Fruit fly (Drosophila melanogaster) whole organism, embryonic: Measurements from ENCODE around the gene Dis3l2.
A peak's percentile ranks its signal among the peaks of the same experiment; 100 is the strongest.

Experiments
- Antp ChIP-seq: fragments of 200-800 bp; sonication (Bioruptor generic); optimal IDR thresholded peaks from 3 replicates; lab custom pipeline; 2016; ENCODE audit warnings: missing biosample characterization, missing genetic modification characterization
- Atf-2 ChIP-seq: fragments of 200-800 bp; sonication (Bioruptor generic); optimal IDR thresholded peaks from 2 replicates; lab custom pipeline; 2016; ENCODE audit warnings: missing biosample characterization, missing genetic modification characterization
- Awh ChIP-seq: fragments of 200-800 bp; sonication (Bioruptor generic); IDR thresholded peaks from 2 replicates; pipeline ENCODE4, ENCODE4 v1.3.6; 2022; ENCODE audit warnings: missing biosample characterization, missing genetic modification characterization
- CG11093 ChIP-seq: fragments of 200-800 bp; sonication (Bioruptor generic); IDR thresholded peaks from 3 replicates; pipeline ENCODE4 v1.3.6; 2022; ENCODE audit warnings: missing biosample characterization, missing genetic modification characterization
- CG11504 ChIP-seq: fragments of 200-800 bp; sonication (Bioruptor generic); optimal IDR thresholded peaks from 3 replicates; lab custom pipeline; 2019; ENCODE audit warnings: missing biosample characterization, mild to moderate bottlenecking, missing genetic modification characterization, moderate library complexity
- CG1233 ChIP-seq: fragments of 200-800 bp; sonication (Bioruptor generic); optimal IDR thresholded peaks from 4 replicates; lab custom pipeline; 2018; ENCODE audit warnings: missing biosample characterization, mild to moderate bottlenecking, missing genetic modification characterization
- CG12391 ChIP-seq: fragments of 200-800 bp; sonication (Bioruptor generic); optimal IDR thresholded peaks from 3 replicates; lab custom pipeline; 2018; ENCODE audit warnings: missing biosample characterization, mild to moderate bottlenecking, missing genetic modification characterization, moderate library complexity
- CG15073 ChIP-seq: fragments of 200-800 bp; sonication (Bioruptor generic); optimal IDR thresholded peaks from 2 replicates; lab custom pipeline; 2016; ENCODE audit warnings: missing biosample characterization, missing genetic modification characterization
- CG1529 ChIP-seq: fragments of 200-800 bp; sonication (Bioruptor generic); optimal IDR thresholded peaks from 3 replicates; lab custom pipeline; 2018; ENCODE audit warnings: missing biosample characterization, missing genetic modification characterization
- CG17361 ChIP-seq: fragments of 200-800 bp; sonication (Bioruptor generic); IDR thresholded peaks from 3 replicates; pipeline ENCODE4 v1.3.6; 2022; ENCODE audit warnings: missing biosample characterization, missing genetic modification characterization
- CG2116 ChIP-seq: fragments of 200-800 bp; sonication (Bioruptor generic); optimal IDR thresholded peaks from 3 replicates; lab custom pipeline; 2018; ENCODE audit warnings: missing biosample characterization, mild to moderate bottlenecking, missing genetic modification characterization
- CG2120 ChIP-seq: fragments of 200-800 bp; sonication (Bioruptor generic); optimal IDR thresholded peaks from 3 replicates; lab custom pipeline; 2016; ENCODE audit warnings: missing biosample characterization, missing genetic modification characterization
- CG30020 ChIP-seq: fragments of 200-800 bp; optimal IDR thresholded peaks from 2 replicates; lab custom pipeline; 2019; ENCODE audit warnings: missing biosample characterization, mild to moderate bottlenecking, missing genetic modification characterization, moderate library complexity
- CG31441 ChIP-seq: fragments of 200-800 bp; sonication (Bioruptor generic); IDR thresholded peaks from 2 replicates; pipeline ENCODE4 v1.3.6; 2022; ENCODE audit warnings: missing biosample characterization, missing genetic modification characterization
- CG6813 ChIP-seq: fragments of 200-800 bp; sonication (Bioruptor generic); optimal IDR thresholded peaks from 2 replicates; lab custom pipeline; 2017; ENCODE audit warnings: missing biosample characterization, missing genetic modification characterization, mild to moderate bottlenecking, moderate library complexity, missing genetic modification reagents
- CG7357 ChIP-seq: fragments of 200-800 bp; sonication (Bioruptor generic); IDR thresholded peaks from 3 replicates; pipeline ENCODE4 v1.3.6; 2022; ENCODE audit warnings: missing biosample characterization, missing genetic modification characterization
- CG7963 ChIP-seq: fragments of 200-800 bp; sonication (Bioruptor generic); IDR thresholded peaks from 3 replicates; pipeline ENCODE4 v1.3.6; 2022; ENCODE audit warnings: missing biosample characterization, missing genetic modification characterization; ENCODE audit not compliant: partially characterized antibody
- CG7987 ChIP-seq: fragments of 200-800 bp; sonication (Bioruptor generic); optimal IDR thresholded peaks from 2 replicates; lab custom pipeline; 2018; ENCODE audit warnings: missing biosample characterization, mild to moderate bottlenecking, missing genetic modification characterization, moderate library complexity
- CG8765 ChIP-seq: fragments of 200-800 bp; sonication (Bioruptor generic); IDR thresholded peaks from 2 replicates; pipeline ENCODE4 v1.3.6; 2022; ENCODE audit warnings: missing biosample characterization, missing genetic modification characterization
- Eip74EF ChIP-seq, 2 experiments: fragments of 200-800 bp in 1 of 2; fragments of >200 bp in 1 of 2; sonication (Bioruptor generic) in 1 of 2; optimal IDR thresholded peaks; 2 replicates each; lab custom pipeline; 2017 to 2019; ENCODE audit warnings: missing biosample characterization in 2 of 2, missing genetic modification characterization in 2 of 2, mild to moderate bottlenecking in 1 of 2, moderate library complexity in 1 of 2
- HLH3B ChIP-seq: fragments of 200-800 bp; sonication (Bioruptor generic); IDR thresholded peaks from 2 replicates; pipeline ENCODE4 v1.3.6; 2022; ENCODE audit warnings: missing biosample characterization, missing genetic modification characterization
- HLH4C ChIP-seq: fragments of 200-800 bp; sonication (Bioruptor generic); IDR thresholded peaks from 3 replicates; pipeline ENCODE4 v1.3.6; 2022; ENCODE audit warnings: missing biosample characterization, missing genetic modification characterization; ENCODE audit not compliant: partially characterized antibody
- Oli ChIP-seq: fragments of 200-800 bp; sonication (Bioruptor generic); optimal IDR thresholded peaks from 2 replicates; lab custom pipeline; 2018; ENCODE audit warnings: missing biosample characterization, mild to moderate bottlenecking, missing genetic modification characterization, moderate library complexity
- Rx ChIP-seq: fragments of 200-800 bp; sonication (Bioruptor generic); IDR thresholded peaks from 2 replicates; pipeline ENCODE4 v1.3.6; 2022; ENCODE audit warnings: missing biosample characterization, missing genetic modification characterization
- Scr ChIP-seq: fragments of 200-800 bp; sonication (Bioruptor generic); IDR thresholded peaks from 2 replicates; pipeline ENCODE4 v1.3.6; 2022; ENCODE audit warnings: missing biosample characterization, missing genetic modification characterization; ENCODE audit not compliant: partially characterized antibody
- Ssrp ChIP-seq: fragments of 200-800 bp; sonication (Bioruptor generic); optimal IDR thresholded peaks from 2 replicates; lab custom pipeline; 2018; ENCODE audit warnings: missing biosample characterization, mild to moderate bottlenecking, missing genetic modification characterization, moderate library complexity
- Usf ChIP-seq: fragments of 200-800 bp; sonication (Bioruptor generic); optimal IDR thresholded peaks from 2 replicates; lab custom pipeline; 2017; ENCODE audit warnings: missing genotype, missing biosample characterization, missing genetic modification characterization
- amos ChIP-seq: fragments of 200-800 bp; sonication (Bioruptor generic); IDR thresholded peaks from 2 replicates; pipeline ENCODE4 v1.3.6; 2022; ENCODE audit warnings: missing biosample characterization, missing genetic modification characterization; ENCODE audit not compliant: partially characterized antibody
- chm ChIP-seq: fragments of 200-800 bp; sonication (Bioruptor generic); IDR thresholded peaks from 2 replicates; pipeline ENCODE4 v1.3.6; 2022; ENCODE audit warnings: missing biosample characterization, missing genetic modification characterization
- corto ChIP-seq: fragments of 200-800 bp; sonication (Bioruptor generic); optimal IDR thresholded peaks from 2 replicates; lab custom pipeline; 2016; ENCODE audit warnings: missing biosample characterization, mild to moderate bottlenecking, missing genetic modification characterization, moderate library complexity
- fd3F ChIP-seq: fragments of 200-800 bp; sonication (Bioruptor generic); optimal IDR thresholded peaks from 2 replicates; lab custom pipeline; 2018; ENCODE audit warnings: missing biosample characterization, mild to moderate bottlenecking, missing genetic modification characterization, moderate library complexity
- gsb-n ChIP-seq: fragments of 200-800 bp; sonication (Bioruptor generic); optimal IDR thresholded peaks from 3 replicates; lab custom pipeline; 2018; ENCODE audit warnings: missing biosample characterization, mild to moderate bottlenecking, missing genetic modification characterization
- inv ChIP-seq: fragments of 200-800 bp; sonication (Bioruptor generic); IDR thresholded peaks from 2 replicates; pipeline ENCODE4 v1.3.6; 2022; ENCODE audit warnings: missing biosample characterization, missing genetic modification characterization; ENCODE audit not compliant: partially characterized antibody
- knrl ChIP-seq: fragments of 200-800 bp; sonication (Bioruptor generic); IDR thresholded peaks from 3 replicates; pipeline ENCODE4 v1.3.6; 2022; ENCODE audit warnings: missing biosample characterization, missing genetic modification characterization; ENCODE audit not compliant: partially characterized antibody
- nau ChIP-seq: fragments of 200-800 bp; sonication (Bioruptor generic); optimal IDR thresholded peaks from 3 replicates; lab custom pipeline; 2017; ENCODE audit warnings: missing biosample characterization, mild to moderate bottlenecking, missing genetic modification characterization, missing genetic modification reagents
- pho ChIP-seq: fragments of 200-800 bp; sonication (Bioruptor generic); optimal IDR thresholded peaks from 2 replicates; lab custom pipeline; 2016; ENCODE audit warnings: missing biosample characterization, missing genetic modification characterization
- phol ChIP-seq: fragments of 200-800 bp; sonication (Bioruptor generic); optimal IDR thresholded peaks from 3 replicates; lab custom pipeline; 2018; ENCODE audit warnings: missing biosample characterization, mild to moderate bottlenecking, missing genetic modification characterization, moderate library complexity
- prd ChIP-seq, 3 experiments: fragments of >200 bp in 2 of 3; fragments of 200-800 bp in 1 of 3; sonication (Bioruptor generic) in 1 of 3; optimal IDR thresholded peaks in 2 of 3; IDR thresholded peaks in 1 of 3; 2 replicates in 2 of 3; 3 replicates in 1 of 3; pipeline versions ENCODE4 v1.3.6 to Lab custom; 2017 to 2022; ENCODE audit warnings: missing biosample characterization in 1 of 3, missing genetic modification characterization in 1 of 3
- sens ChIP-seq: fragments of 200-800 bp; sonication (Bioruptor generic); peaks from one replicate; lab custom pipeline; 2016; ENCODE audit warnings: missing biosample characterization, missing genetic modification characterization
- sens-2 ChIP-seq: fragments of 200-800 bp; sonication (Bioruptor generic); IDR thresholded peaks from 2 replicates; pipeline ENCODE4 v1.3.6; 2022; ENCODE audit warnings: missing biosample characterization, missing genetic modification characterization
- seq ChIP-seq: fragments of 200-800 bp; sonication (Bioruptor generic); IDR thresholded peaks from 2 replicates; pipeline ENCODE4 v1.3.6; 2022; ENCODE audit warnings: missing biosample characterization, missing genetic modification characterization
- ssp ChIP-seq: fragments of 200-800 bp; sonication (Bioruptor generic); IDR thresholded peaks from 2 replicates; pipeline ENCODE4 v1.3.6; 2022; ENCODE audit warnings: missing biosample characterization, missing genetic modification characterization
- stc ChIP-seq: fragments of 200-800 bp; sonication (Bioruptor generic); IDR thresholded peaks from 2 replicates; pipeline ENCODE4 v1.3.6; 2022; ENCODE audit warnings: missing biosample characterization, missing genetic modification characterization
- stwl ChIP-seq: fragments of 200-800 bp; sonication (Bioruptor generic); optimal IDR thresholded peaks from 3 replicates; lab custom pipeline; 2018; ENCODE audit warnings: missing biosample characterization, mild to moderate bottlenecking, missing genetic modification characterization, moderate library complexity
- tup ChIP-seq: fragments of 200-800 bp; sonication (Bioruptor generic); optimal IDR thresholded peaks from 2 replicates; lab custom pipeline; 2016; ENCODE audit warnings: missing biosample characterization, mild to moderate bottlenecking, missing genetic modification characterization, moderate library complexity
- tx ChIP-seq: fragments of 200-800 bp; sonication (Bioruptor generic); optimal IDR thresholded peaks from 2 replicates; lab custom pipeline; 2016; ENCODE audit warnings: missing biosample characterization, missing genetic modification characterization
- wor ChIP-seq: fragments of 200-800 bp; sonication (Bioruptor generic); IDR thresholded peaks from 2 replicates; pipeline ENCODE4 v1.3.6; 2022; ENCODE audit warnings: missing biosample characterization, missing genetic modification characterization
- zfh1 ChIP-seq: fragments of 200-800 bp; sonication (Bioruptor generic); IDR thresholded peaks from 3 replicates; pipeline ENCODE4 v1.3.6; 2022; ENCODE audit warnings: missing biosample characterization, missing genetic modification characterization

Dis3l2 gene

DNA sequence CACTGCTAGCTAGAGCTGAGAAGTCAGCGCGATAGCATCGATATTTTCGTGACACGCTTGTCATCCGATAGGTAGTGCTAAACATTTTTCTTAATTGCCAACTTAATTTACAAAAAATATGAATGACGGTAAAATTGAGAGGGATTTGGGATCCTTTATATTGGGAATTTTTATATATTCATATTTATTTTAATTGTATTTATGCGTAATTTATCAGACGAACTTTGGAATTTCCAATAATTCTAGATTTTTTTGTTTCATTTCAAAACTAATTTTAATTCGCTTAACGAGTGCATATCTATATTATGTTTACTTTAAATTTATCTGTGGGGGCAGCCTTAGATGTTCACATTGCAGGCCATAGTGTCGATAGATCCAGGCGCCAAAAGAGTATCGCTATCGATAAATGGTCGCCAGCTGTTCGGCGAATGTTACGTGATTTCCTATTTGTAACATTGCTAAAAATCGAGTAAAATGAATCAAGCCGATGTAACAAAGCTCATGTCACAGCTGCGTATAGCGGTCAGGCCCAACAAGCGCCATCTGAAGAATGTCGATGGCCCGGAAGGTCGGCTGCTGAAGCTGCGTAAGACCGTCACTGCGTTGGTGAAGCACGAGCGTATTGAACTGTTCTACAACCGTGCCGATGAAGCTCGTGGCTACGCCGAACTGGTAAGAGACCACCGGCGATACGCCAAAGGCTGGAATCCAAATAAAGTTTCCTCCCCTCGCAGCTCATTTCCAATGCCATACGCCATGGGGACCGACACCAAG lies 52.1 kb downstream of the Dis3l2 start, which contains the start of the genes Tudor-SN and mRpL17 (continued):
- TF ChIP-seq chm (GFP tag; lab: Robert Waterston, UW), result no peak
- TF ChIP-seq gsb-n (tag; lab: Kevin White, UChicago), result peak; percentile 13
- TF ChIP-seq zfh1 (GFP tag; lab: Robert Waterston, UW), result no peak
- TF ChIP-seq sens (GFP tag; lab: Kevin White, UChicago), result peak; percentile 79
- TF ChIP-seq Atf-2 (GFP tag; lab: Kevin White, UChicago), result no peak
- TF ChIP-seq CG15073 (GFP tag; lab: Kevin White, UChicago), result no peak
- no peak for TF ChIP-seq CG8765 (GFP tag; lab: Robert Waterston, UW)
- no peak for TF ChIP-seq Awh (GFP tag; lab: Robert Waterston, UW)
- TF ChIP-seq CG1529, result no peak
- TF ChIP-seq prd (optimal IDR thresholded peaks at IDR 0.05; lab: Kevin White, UChicago), result no peak
- peak; percentile 42; the same call in 1 of the 3 replicates for TF ChIP-seq prd (GFP tag; IDR thresholded peaks at IDR 0.05; lab: Robert Waterston, UW)
- peak; percentile 95 for TF ChIP-seq CG7963 (GFP tag; lab: Robert Waterston, UW)
- peak; percentile 99 for TF ChIP-seq amos
- TF ChIP-seq tup (GFP tag; lab: Kevin White, UChicago), result no peak
- TF ChIP-seq CG6813 (GFP tag; lab: Kevin White, UChicago), result no peak
- TF ChIP-seq HLH4C (GFP tag; lab: Robert Waterston, UW), result peak; percentile 98
- no peak for TF ChIP-seq Rx
- no peak for TF ChIP-seq wor (GFP tag; lab: Robert Waterston, UW)
- peak; percentile 97 for TF ChIP-seq Scr
- no peak for TF ChIP-seq Eip74EF (GFP tag; optimal IDR thresholded peaks at IDR 0.05; lab: Kevin White, UChicago)
- peak; percentile 64 for TF ChIP-seq CG11504 (tag; lab: Kevin White, UChicago)
- peak; percentile 66; the same call in 2 of the 3 replicates for TF ChIP-seq CG17361 (GFP tag; lab: Robert Waterston, UW)
- peak; percentile 81 for TF ChIP-seq CG30020 (tag; lab: Kevin White, UChicago)
- no peak for TF ChIP-seq HLH3B (GFP tag; lab: Robert Waterston, UW)
- TF ChIP-seq CG31441, result peak; percentile 57; the same call in 1 of the 2 replicates
- no peak for TF ChIP-seq CG7357 (GFP tag; lab: Robert Waterston, UW)
- TF ChIP-seq nau (GFP tag; lab: Kevin White, UChicago), result no peak
- no peak for TF ChIP-seq tx (GFP tag; lab: Kevin White, UChicago)
- TF ChIP-seq stc (GFP tag; lab: Robert Waterston, UW), result no peak
- TF ChIP-seq CG7987 (GFP tag; lab: Kevin White, UChicago), result no peak
- no peak for TF ChIP-seq sens-2 (GFP tag; lab: Robert Waterston, UW)
- no peak for TF ChIP-seq Antp (GFP tag; lab: Kevin White, UChicago)
- peak; percentile 59 for TF ChIP-seq CG2120 (GFP tag; lab: Kevin White, UChicago)
- TF ChIP-seq inv (GFP tag; lab: Robert Waterston, UW), result peak; percentile 98
- peak; percentile 70 for TF ChIP-seq corto (GFP tag; lab: Kevin White, UChicago)
- TF ChIP-seq ssp, result no peak; the same call in 1 of the 2 replicates
- no peak for TF ChIP-seq pho
- peak; percentile 67 for TF ChIP-seq phol (tag; lab: Kevin White, UChicago)
- no peak for TF ChIP-seq seq (GFP tag; lab: Robert Waterston, UW)
- TF ChIP-seq CG12391, result peak; percentile 79
- TF ChIP-seq Ssrp (tag; lab: Kevin White, UChicago), result peak; percentile 8
- peak; percentile 75 for TF ChIP-seq CG2116 (GFP tag; lab: Kevin White, UChicago)
- TF ChIP-seq stwl (tag; lab: Kevin White, UChicago), result peak; percentile 27
- TF ChIP-seq Oli (tag; lab: Kevin White, UChicago), result no peak
- TF ChIP-seq knrl (GFP tag; lab: Robert Waterston, UW), result peak; percentile 99
- no peak for TF ChIP-seq CG1233 (GFP tag; lab: Kevin White, UChicago)
- TF ChIP-seq fd3F (GFP tag; lab: Kevin White, UChicago), result no peak
- TF ChIP-seq CG11093 (GFP tag; lab: Robert Waterston, UW), result no peak
- TF ChIP-seq Usf (GFP tag; lab: Kevin White, UChicago), result no peak
